Worm (Caenorhabditis elegans): ENCODE results near the gene msp-33.
A peak's percentile ranks its signal among the peaks of the same experiment; 100 is the strongest.

Gene msp-33

ce11 chrII:4881727-4882126 is 10.8 kb downstream of the msp-33 start, which contains the start of gene gst-7 (continued):
- TF ChIP-seq Y116A8C.19 (tag; optimal IDR thresholded peaks at IDR 0.05; ENCODE audit: borderline replicate concordance) (no peak), fkh-4 (tag; optimal IDR thresholded peaks at IDR 0.05; ENCODE audit: borderline replicate concordance) (no peak), unc-130 (tag; optimal IDR thresholded peaks at IDR 0.05) (no peak), C34B4.2 (tag; optimal IDR thresholded peaks at IDR 0.05) (no peak), lir-3 (tag; optimal IDR thresholded peaks at IDR 0.05; ENCODE audit: poor library complexity) (no peak), nhr-71 (tag; optimal IDR thresholded peaks at IDR 0.05) (peak; percentile 48), hlh-4 (tag; optimal IDR thresholded peaks at IDR 0.05) (no peak), irx-1 (tag; optimal IDR thresholded peaks at IDR 0.05) (no peak), C16A3.4 (tag; optimal IDR thresholded peaks at IDR 0.05) (no peak), hpl-2 (GFP tag; optimal IDR thresholded peaks at IDR 0.05) (no peak), nhr-20 (tag; optimal IDR thresholded peaks at IDR 0.05) (peak; percentile 90), sup-37 (GFP tag; optimal IDR thresholded peaks at IDR 0.05) (no peak), sptf-1 (tag; optimal IDR thresholded peaks at IDR 0.05) (no peak), nhr-84 (tag; optimal IDR thresholded peaks at IDR 0.05) (no peak), nhr-28 (tag; optimal IDR thresholded peaks at IDR 0.05) (no peak), xbp-1 (tag; optimal IDR thresholded peaks at IDR 0.05) (no peak), mab-9 (GFP tag; IDR thresholded peaks at IDR 0.05) (no peak), rnt-1 (tag; optimal IDR thresholded peaks at IDR 0.05) (no peak), mep-1 (tag; optimal IDR thresholded peaks at IDR 0.05) (no peak), unc-30 (tag; optimal IDR thresholded peaks at IDR 0.05) (no peak), F16B12.6 (tag; optimal IDR thresholded peaks at IDR 0.05) (no peak), nhr-90 (tag; optimal IDR thresholded peaks at IDR 0.05; ENCODE audit: poor library complexity) (peak; percentile 19), elt-2 (tag; optimal IDR thresholded peaks at IDR 0.05) (peak; percentile 87), aly-2 (tag; optimal IDR thresholded peaks at IDR 0.05) (no peak), unc-86 (tag; optimal IDR thresholded peaks at IDR 0.05) (no peak), jun-1 (tag; optimal IDR thresholded peaks at IDR 0.05) (no peak), hlh-17 (GFP tag; optimal IDR thresholded peaks at IDR 0.05; ENCODE audit: borderline replicate concordance) (no peak), lin-39 (tag; optimal IDR thresholded peaks at IDR 0.05) (no peak), egl-27 (tag; optimal IDR thresholded peaks at IDR 0.05) (no peak), alr-1 (tag; optimal IDR thresholded peaks at IDR 0.05; ENCODE audit: borderline replicate concordance) (no peak), C04F5.9 (tag; optimal IDR thresholded peaks at IDR 0.05) (no peak), nhr-77 (tag; optimal IDR thresholded peaks at IDR 0.05) (no peak), lin-35 (GFP tag; optimal IDR thresholded peaks at IDR 0.05) (peak in 1 of 2 experiments; percentile 68), ceh-90 (tag; optimal IDR thresholded peaks at IDR 0.05) (no peak), lin-14 (GFP tag; optimal IDR thresholded peaks at IDR 0.05) (peak; percentile 65), nhr-19 (GFP tag; conservative IDR thresholded peaks at IDR 0.05) (0 out of 2 replicates have a peak, but pooled peaks have one; percentile 8), unc-62 (GFP tag; optimal IDR thresholded peaks at IDR 0.05) (no peak), pqm-1 (tag; optimal IDR thresholded peaks at IDR 0.05) (no peak)

ce11 chrII:4879629-4880028 is 12.9 kb downstream of the msp-33 start, which contains the start of gene gst-6:
TSS of gene gst-6 (plus strand) at chrII:4879891.
- TF ChIP-seq swsn-7 (tag; optimal IDR thresholded peaks at IDR 0.05) (no peak), elt-2 (tag; optimal IDR thresholded peaks at IDR 0.05) (peak; percentile 63)

ce11 chrII:4876091-4876490 is 16.4 kb downstream of the msp-33 start, which contains the start of gene F11G11.13:
TSS of gene F11G11.13 (minus strand) at chrII:4876179.
- no peak for TF ChIP-seq lin-14 (GFP tag; optimal IDR thresholded peaks at IDR 0.05)
- peak; percentile 55 for TF ChIP-seq nhr-85 (tag)
- no peak for TF ChIP-seq ceh-82 (tag; optimal IDR thresholded peaks at IDR 0.05)
- peak; percentile 90 for TF ChIP-seq blmp-1 (tag; optimal IDR thresholded peaks at IDR 0.05)
- TF ChIP-seq elt-3 (tag; optimal IDR thresholded peaks at IDR 0.05), result peak in 1 of 6 experiments; percentile 7

All from whole organism, L1 larva.